Worm (Caenorhabditis elegans) whole organism, L4 larva: Measurements from ENCODE around the gene arrd-3.
A peak's percentile ranks its signal among the peaks of the same experiment; 100 is the strongest.

Experiments used
- D1046.2 ChIP-seq: fragments of 200-800 bp; sonication (Bioruptor generic); IDR thresholded peaks from 2 replicates; pipeline ENCODE4 v1.3.6; 2022; ENCODE audit warnings: missing genetic modification characterization, missing compliant biosample characterization
- F10B5.3 ChIP-seq: sonication (generic microtip); optimal IDR thresholded peaks from 2 replicates; lab custom pipeline; 2016; ENCODE audit warnings: mild to moderate bottlenecking, missing genetic modification characterization, missing compliant biosample characterization
- R02D3.7 ChIP-seq: fragments of 150-350 bp; sonication (generic microtip); optimal IDR thresholded peaks from 3 replicates; lab custom pipeline; 2014; ENCODE audit warnings: missing biosample characterization, missing genetic modification characterization
- T20F7.1 ChIP-seq: fragments of 200-800 bp; sonication (Bioruptor generic); optimal IDR thresholded peaks from 2 replicates; lab custom pipeline; 2018; ENCODE audit warnings: mild to moderate bottlenecking, missing genetic modification characterization, missing compliant biosample characterization
- T26A8.4 ChIP-seq: fragments of 200-800 bp; sonication (Bioruptor generic); IDR thresholded peaks from 2 replicates; pipeline ENCODE4 v1.3.6; 2022; ENCODE audit warnings: missing genetic modification characterization, missing compliant biosample characterization
- Y5F2A.4 ChIP-seq: fragments of 200-800 bp; sonication (Bioruptor generic); optimal IDR thresholded peaks from 2 replicates; lab custom pipeline; 2018; ENCODE audit warnings: mild to moderate bottlenecking, missing genetic modification characterization, missing compliant biosample characterization
- aly-2 ChIP-seq: sonication (generic microtip); optimal IDR thresholded peaks from 2 replicates; lab custom pipeline; 2018; ENCODE audit warnings: missing biosample characterization, missing genetic modification characterization
- ama-1 ChIP-seq: fragments of 150-350 bp; optimal IDR thresholded peaks from 2 replicates; lab custom pipeline; 2014; ENCODE audit warnings: inconsistent platforms, mixed read lengths
- arid-1 ChIP-seq: fragments of 200-800 bp; sonication (Bioruptor generic); conservative IDR thresholded peaks from 2 replicates; pipeline ENCODE4 v1.3.6; 2022; ENCODE audit warnings: missing genetic modification reagents, missing genetic modification characterization, missing compliant biosample characterization
- ceh-32 ChIP-seq: sonication (generic microtip); optimal IDR thresholded peaks from 2 replicates; lab custom pipeline; 2016; ENCODE audit warnings: mild to moderate bottlenecking, missing genetic modification characterization, missing compliant biosample characterization; ENCODE audit not compliant: poor library complexity
- ceh-82 ChIP-seq: sonication (generic microtip); optimal IDR thresholded peaks from 2 replicates; lab custom pipeline; 2017; ENCODE audit warnings: missing biosample characterization, missing genetic modification characterization
- ces-1 ChIP-seq: fragments of 150-350 bp; sonication (generic microtip); optimal IDR thresholded peaks from 4 replicates; lab custom pipeline; 2014; ENCODE audit warnings: missing biosample characterization, missing genetic modification reagents, missing genetic modification characterization
- ctbp-1 ChIP-seq: fragments of 200-800 bp; sonication (Bioruptor generic); IDR thresholded peaks from 2 replicates; pipeline ENCODE4 v1.3.6; 2022; ENCODE audit warnings: missing genetic modification reagents, missing genetic modification characterization, missing compliant biosample characterization
- daf-12 ChIP-seq: fragments of 150-350 bp; optimal IDR thresholded peaks from 2 replicates; lab custom pipeline; 2014; ENCODE audit warnings: missing biosample characterization, missing genetic modification reagents, missing genetic modification characterization
- daf-16 ChIP-seq, 3 experiments: sonication (generic microtip); optimal IDR thresholded peaks; 2 replicates each; lab custom pipeline; 2016 to 2017; ENCODE audit warnings: missing genetic modification characterization in 3 of 3, missing genetic modification reagents in 3 of 3, mild to moderate bottlenecking in 2 of 3, missing compliant biosample characterization in 2 of 3, missing biosample characterization in 1 of 3, moderate library complexity in 1 of 3
- egl-27 ChIP-seq: sonication (generic microtip); optimal IDR thresholded peaks from 3 replicates; lab custom pipeline; 2017; ENCODE audit warnings: missing biosample characterization, missing genetic modification reagents, missing genetic modification characterization
- egl-43 ChIP-seq: fragments of 200-800 bp; sonication (Bioruptor generic); IDR thresholded peaks from 2 replicates; pipeline ENCODE4 v1.3.6; 2022; ENCODE audit warnings: missing genetic modification reagents, missing genetic modification characterization, missing compliant biosample characterization
- fkh-10 ChIP-seq: fragments of 150-350 bp; optimal IDR thresholded peaks from 2 replicates; lab custom pipeline; 2014; ENCODE audit warnings: missing biosample characterization, missing genetic modification reagents, missing genetic modification characterization
- fos-1 ChIP-seq: fragments of 150-350 bp; optimal IDR thresholded peaks from 2 replicates; lab custom pipeline; 2014; ENCODE audit warnings: missing biosample characterization, missing genetic modification characterization
- hif-1 ChIP-seq, 2 experiments: sonication (generic microtip); optimal IDR thresholded peaks; 2 replicates each; lab custom pipeline; 2016 to 2017; ENCODE audit warnings: missing compliant biosample characterization in 2 of 2, missing genetic modification characterization in 2 of 2, missing genetic modification reagents in 2 of 2, missing genotype in 2 of 2, mild to moderate bottlenecking in 1 of 2
- hlh-30 ChIP-seq: sonication (generic microtip); optimal IDR thresholded peaks from 2 replicates; lab custom pipeline; 2017; ENCODE audit warnings: antibody characterized with exemption, mild to moderate bottlenecking, missing genetic modification characterization, missing compliant biosample characterization; ENCODE audit not compliant: insufficient read depth
- jun-1 ChIP-seq: fragments of 150-350 bp; optimal IDR thresholded peaks from 2 replicates; lab custom pipeline; 2014; ENCODE audit warnings: missing biosample characterization, missing genetic modification reagents, missing genetic modification characterization
- lin-1 ChIP-seq: fragments of 200-800 bp; sonication (Bioruptor generic); IDR thresholded peaks from 2 replicates; pipeline ENCODE4 v1.3.6; 2022; ENCODE audit warnings: missing genetic modification reagents, missing genetic modification characterization, missing compliant biosample characterization
- lin-38 ChIP-seq: fragments of 200-800 bp; sonication (Bioruptor generic); IDR thresholded peaks from 2 replicates; pipeline ENCODE4 v1.3.6; 2022; ENCODE audit warnings: missing genetic modification reagents, missing genetic modification characterization, missing compliant biosample characterization
- madf-9 ChIP-seq: fragments of 200-800 bp; sonication (Bioruptor generic); conservative IDR thresholded peaks from 2 replicates; pipeline ENCODE4 v1.3.6; 2022; ENCODE audit warnings: missing genetic modification reagents, missing genetic modification characterization, missing compliant biosample characterization
- mdt-29 ChIP-seq: fragments of 200-800 bp; sonication (Bioruptor generic); IDR thresholded peaks from 2 replicates; pipeline ENCODE4 v1.3.6; 2022; ENCODE audit warnings: missing genetic modification reagents, missing genetic modification characterization, missing compliant biosample characterization
- mes-2 ChIP-seq: sonication (generic microtip); optimal IDR thresholded peaks from 2 replicates; lab custom pipeline; 2016; ENCODE audit warnings: missing genotype, mild to moderate bottlenecking, missing genetic modification characterization, missing compliant biosample characterization; ENCODE audit not compliant: poor library complexity, severe bottlenecking
- mxl-2 ChIP-seq: fragments of 200-800 bp; sonication (Bioruptor generic); conservative IDR thresholded peaks from 2 replicates; pipeline ENCODE4 v1.3.6; 2022; ENCODE audit warnings: missing genetic modification reagents, missing genetic modification characterization, missing compliant biosample characterization
- nhr-6 ChIP-seq: fragments of 150-350 bp; optimal IDR thresholded peaks from 2 replicates; lab custom pipeline; 2014; ENCODE audit warnings: missing biosample characterization, missing genetic modification characterization
- nhr-76 ChIP-seq: fragments of 150-350 bp; optimal IDR thresholded peaks from 2 replicates; lab custom pipeline; 2014; ENCODE audit warnings: missing biosample characterization, missing genetic modification characterization
- nhr-77 ChIP-seq: fragments of 150-350 bp; optimal IDR thresholded peaks from 2 replicates; lab custom pipeline; 2014; ENCODE audit warnings: missing biosample characterization, missing genetic modification characterization
- pqm-1 ChIP-seq: sonication (generic microtip); optimal IDR thresholded peaks from 2 replicates; lab custom pipeline; 2017; ENCODE audit warnings: missing biosample characterization, missing genetic modification characterization
- rbr-2 ChIP-seq: sonication (generic microtip); optimal IDR thresholded peaks from 2 replicates; lab custom pipeline; 2016; ENCODE audit warnings: missing genotype, missing genetic modification characterization, missing compliant biosample characterization
- saeg-2 ChIP-seq: fragments of 200-800 bp; sonication (Bioruptor generic); IDR thresholded peaks from 2 replicates; pipeline ENCODE4 v1.3.6; 2022; ENCODE audit warnings: missing genetic modification reagents, missing genetic modification characterization, missing compliant biosample characterization
- set-16 ChIP-seq: fragments of 200-800 bp; sonication (Bioruptor generic); IDR thresholded peaks from 2 replicates; pipeline ENCODE4 v1.3.6; 2022; ENCODE audit warnings: missing genetic modification reagents, missing genetic modification characterization, missing compliant biosample characterization
- snpc-1.2 ChIP-seq: fragments of 200-800 bp; sonication (Bioruptor generic); IDR thresholded peaks from 2 replicates; pipeline ENCODE4 v1.3.6; 2022; ENCODE audit warnings: missing genetic modification reagents, missing genetic modification characterization, missing compliant biosample characterization
- spr-1 ChIP-seq: sonication (generic microtip); optimal IDR thresholded peaks from 2 replicates; lab custom pipeline; 2016; ENCODE audit warnings: mild to moderate bottlenecking, missing genetic modification characterization, missing compliant biosample characterization
- tag-97 ChIP-seq: fragments of 200-800 bp; sonication (Bioruptor generic); IDR thresholded peaks from 2 replicates; pipeline ENCODE4 v1.3.6; 2022; ENCODE audit warnings: missing genetic modification characterization, missing compliant biosample characterization
- tra-1 ChIP-seq: fragments of 200-800 bp; sonication (Bioruptor generic); IDR thresholded peaks from 2 replicates; pipeline ENCODE4 v1.3.6; 2022; ENCODE audit warnings: missing genetic modification reagents, missing genetic modification characterization, missing compliant biosample characterization
- unc-39 ChIP-seq: sonication (generic microtip); optimal IDR thresholded peaks from 2 replicates; lab custom pipeline; 2017; ENCODE audit warnings: missing biosample characterization, missing genetic modification characterization
- zfp-2 ChIP-seq: sonication (generic microtip); optimal IDR thresholded peaks from 2 replicates; lab custom pipeline; 2016; ENCODE audit warnings: mild to moderate bottlenecking, missing genetic modification characterization, missing compliant biosample characterization
- zfp-3 ChIP-seq: fragments of 200-800 bp; sonication (Bioruptor generic); conservative IDR thresholded peaks from 2 replicates; pipeline ENCODE4 v1.3.6; 2022; ENCODE audit warnings: missing genetic modification reagents, missing genetic modification characterization, missing compliant biosample characterization
- zip-2 ChIP-seq: fragments of 150-350 bp; optimal IDR thresholded peaks from 2 replicates; lab custom pipeline; 2014; ENCODE audit warnings: missing biosample characterization, missing genetic modification characterization
- ztf-7 ChIP-seq: fragments of 150-350 bp; optimal IDR thresholded peaks from 2 replicates; lab custom pipeline; 2014; ENCODE audit warnings: missing biosample characterization, missing genetic modification characterization

The arrd-3 gene

ce11 chrII:9374807-9375206 is 37.6 kb upstream of the arrd-3 start, which contains the start of gene C06C3.12:
TSS of gene C06C3.12 (plus strand) at chrII:9375107.
- TF ChIP-seq jun-1 (tag; lab: Kevin White, UChicago) = no peak
- TF ChIP-seq tra-1 (GFP tag; lab: Robert Waterston, UW) = no peak
- no peak for TF ChIP-seq daf-16 (GFP tag; optimal IDR thresholded peaks at IDR 0.05; lab: Kevin White, UChicago)
- peak; percentile 43 for TF ChIP-seq daf-16 (tag; optimal IDR thresholded peaks at IDR 0.05; lab: Kevin White, UChicago)
- TF ChIP-seq F10B5.3 = no peak

- TF ChIP-seq saeg-2 (GFP tag; lab: Robert Waterston, UW) = no peak
- no peak for TF ChIP-seq nhr-6 (tag; lab: Kevin White, UChicago)
- no peak for TF ChIP-seq zfp-2 (tag; lab: Kevin White, UChicago)
- TF ChIP-seq spr-1 = no peak
- no peak for TF ChIP-seq fkh-10 (GFP tag; lab: Kevin White, UChicago)
- no peak for TF ChIP-seq ceh-32
- TF ChIP-seq ztf-7 (tag; lab: Kevin White, UChicago) = no peak
- TF ChIP-seq Y5F2A.4 (GFP tag; lab: Kevin White, UChicago) = no peak
- TF ChIP-seq hlh-30 (tag; lab: Kevin White, UChicago) = no peak
- no peak for TF ChIP-seq zip-2 (tag; lab: Kevin White, UChicago)
- no peak for TF ChIP-seq mdt-29 (GFP tag; lab: Robert Waterston, UW)
- no peak for TF ChIP-seq nhr-77
- no peak for TF ChIP-seq daf-16 (GFP tag; optimal IDR thresholded peaks at IDR 0.05; lab: Kevin White, UChicago)
- TF ChIP-seq daf-16 (tag; optimal IDR thresholded peaks at IDR 0.05; lab: Kevin White, UChicago) = no peak
- TF ChIP-seq mxl-2 (GFP tag; lab: Robert Waterston, UW) = no peak
- TF ChIP-seq lin-1 (GFP tag; lab: Robert Waterston, UW) = no peak
- TF ChIP-seq ces-1 = no peak
These were observed 35.2 kb upstream of the arrd-3 start, which contains the start of gene C06C3.10 for ce11 chrII:9377158-9377557. TSS of gene C06C3.10 (minus strand) at chrII:9377258.

ce11 chrII:9378174-9378573 is 34.2 kb upstream of the arrd-3 start:
- TF ChIP-seq mxl-2 (GFP tag; lab: Robert Waterston, UW) (no peak), mes-2 (tag; lab: Kevin White, UChicago) (no peak), ama-1 (lab: Kevin White, UChicago) (no peak), daf-16 (GFP tag; optimal IDR thresholded peaks at IDR 0.05; lab: Kevin White, UChicago) (no peak), daf-16 (tag; optimal IDR thresholded peaks at IDR 0.05; lab: Kevin White, UChicago) (peak; percentile 72), pqm-1 (tag; lab: Kevin White, UChicago) (peak; percentile 26), arid-1 (GFP tag; lab: Robert Waterston, UW) (no peak), madf-9 (GFP tag; lab: Robert Waterston, UW) (no peak), ctbp-1 (GFP tag; lab: Robert Waterston, UW) (no peak), zfp-2 (tag; lab: Kevin White, UChicago) (no peak), lin-38 (GFP tag; lab: Robert Waterston, UW) (no peak), T26A8.4 (no peak)

ce11 chrII:9379796-9380195 is 32.6 kb upstream of the arrd-3 start, which contains the start of gene srh-48:
TSS of gene srh-48 (plus strand) at chrII:9380096.
- TF ChIP-seq rbr-2 (tag; lab: Kevin White, UChicago) (no peak), zfp-3 (GFP tag; lab: Robert Waterston, UW) (no peak), egl-27 (tag; lab: Kevin White, UChicago) (no peak), hif-1 (tag; optimal IDR thresholded peaks at IDR 0.05; lab: Kevin White, UChicago) (no peak), fos-1 (no peak)
- TF ChIP-seq, all 104 proteins: peak for 0

- TF ChIP-seq ctbp-1 (GFP tag; lab: Robert Waterston, UW) (no peak), egl-43 (no peak), T20F7.1 (GFP tag; lab: Kevin White, UChicago) (no peak), snpc-1.2 (no peak), tag-97 (GFP tag; lab: Robert Waterston, UW) (no peak), R02D3.7 (tag; lab: Kevin White, UChicago) (no peak), zfp-2 (tag; lab: Kevin White, UChicago) (no peak), aly-2 (tag; lab: Kevin White, UChicago) (no peak), nhr-76 (tag; lab: Kevin White, UChicago) (no peak), egl-27 (tag; lab: Kevin White, UChicago) (no peak), ztf-7 (tag; lab: Kevin White, UChicago) (no peak), unc-39 (tag; lab: Kevin White, UChicago) (no peak), D1046.2 (GFP tag; lab: Robert Waterston, UW) (no peak), ceh-82 (tag; lab: Kevin White, UChicago) (no peak), nhr-6 (tag; lab: Kevin White, UChicago) (no peak), set-16 (GFP tag; lab: Robert Waterston, UW) (no peak), daf-12 (tag; lab: Kevin White, UChicago) (no peak)
These were observed 27.1 kb upstream of the arrd-3 start, which contains the start of gene C06C3.7 for ce11 chrII:9385241-9385640. TSS of gene C06C3.7 (plus strand) at chrII:9385541.
